Worm (Caenorhabditis elegans) whole organism, L2 larva: Measurements from ENCODE around the gene spig-3.

Experiments used
- egl-27 ChIP-seq: sonication (generic microtip); optimal IDR thresholded peaks from 3 replicates; lab custom pipeline; 2017; ENCODE audit warnings: missing biosample characterization, missing genetic modification reagents, missing genetic modification characterization
- fos-1 ChIP-seq: fragments of 150-350 bp; optimal IDR thresholded peaks from 2 replicates; lab custom pipeline; 2014; ENCODE audit warnings: missing biosample characterization, missing genetic modification characterization
- nhr-10 ChIP-seq: sonication (generic microtip); optimal IDR thresholded peaks from 2 replicates; lab custom pipeline; 2017; ENCODE audit warnings: missing biosample characterization, missing genetic modification characterization
- unc-62 ChIP-seq: fragments of 150-350 bp; optimal IDR thresholded peaks from 2 replicates; lab custom pipeline; 2014; ENCODE audit warnings: missing biosample characterization, missing genetic modification reagents, missing genetic modification characterization
- ztf-11 ChIP-seq: sonication (generic microtip); optimal IDR thresholded peaks from 2 replicates; lab custom pipeline; 2017; ENCODE audit warnings: missing biosample characterization, missing genetic modification characterization

DNA sequence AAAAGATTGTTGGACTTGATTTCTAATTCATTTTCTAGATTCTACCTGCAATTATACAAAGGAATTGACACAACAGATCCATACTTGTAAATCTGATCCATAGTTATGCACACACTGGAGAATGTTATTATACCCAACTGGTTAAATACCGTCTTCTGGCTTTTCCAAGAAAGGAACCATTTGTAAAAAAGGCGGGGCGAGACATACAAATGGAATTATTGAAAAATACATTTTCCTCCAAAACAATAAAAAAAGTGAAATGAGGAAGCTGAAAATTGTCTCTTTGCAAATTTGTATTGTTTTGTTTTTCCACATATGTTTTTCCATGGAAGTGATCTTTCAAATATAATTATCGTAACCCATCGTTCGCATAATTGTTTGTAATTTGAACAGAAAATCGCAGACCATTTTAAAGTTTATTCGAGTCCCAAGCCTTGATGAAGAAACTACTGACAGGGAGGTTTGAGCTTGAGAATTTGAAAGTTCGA is 17.2 kb downstream of the spig-3 start, which contains the start of the genes srt-74 and F40G12.9:
- TF ChIP-seq fos-1 (tag; lab: Kevin White, UChicago): no peak
- TF ChIP-seq egl-27 (tag; lab: Kevin White, UChicago): no peak
- TF ChIP-seq unc-62 (GFP tag; lab: Kevin White, UChicago): no peak
- TF ChIP-seq ztf-11 (tag; lab: Kevin White, UChicago): no peak
- TF ChIP-seq nhr-10 (tag; lab: Kevin White, UChicago): no peak
